Worm (Caenorhabditis elegans): ENCODE results near the gene grl-17.

Gene grl-17

ce11 chrV:13563841-13564240 lies at the start of gene grl-17:
TSS of gene grl-17 (minus strand) at chrV:13563941.
- TF ChIP-seq scrt-1 (GFP tag; IDR thresholded peaks at IDR 0.05) (no peak), ama-1 (optimal IDR thresholded peaks at IDR 0.05) (no peak), tbx-11 (GFP tag; IDR thresholded peaks at IDR 0.05) (no peak), B0310.2 (tag; optimal IDR thresholded peaks at IDR 0.05) (no peak), tbx-37 (GFP tag; conservative IDR thresholded peaks at IDR 0.05) (no peak), ceh-13 (GFP tag; optimal IDR thresholded peaks at IDR 0.05) (no peak), pes-1 (GFP tag; IDR thresholded peaks at IDR 0.05) (no peak)

ce11 chrV:13611782-13612181 lies 48.0 kb upstream of the grl-17 start, which contains the start of gene spig-9:
TSS of gene spig-9 (minus strand) at chrV:13611882.
- TF ChIP-seq tra-4 (tag; optimal IDR thresholded peaks at IDR 0.05) (no peak), ceh-36 (tag; optimal IDR thresholded peaks at IDR 0.05) (no peak), hmbx-1 (tag; optimal IDR thresholded peaks at IDR 0.05) (no peak), F13C5.2 (tag; optimal IDR thresholded peaks at IDR 0.05) (no peak), ama-1 (optimal IDR thresholded peaks at IDR 0.05) (no peak), sea-1 (GFP tag; conservative IDR thresholded peaks at IDR 0.05) (no peak)

- no peak for TF ChIP-seq ceh-13 (GFP tag; optimal IDR thresholded peaks at IDR 0.05)
Measured at ce11 chrV:13609806-13610205, 46.1 kb upstream of the grl-17 start.

ce11 chrV:13608486-13608885 lies 44.7 kb upstream of the grl-17 start:
- TF ChIP-seq aly-1 (tag; optimal IDR thresholded peaks at IDR 0.05) (no peak), ets-7 (tag; optimal IDR thresholded peaks at IDR 0.05) (no peak), hmg-4 (GFP tag; optimal IDR thresholded peaks at IDR 0.05) (no peak)

ce11 chrV:13606651-13607242 lies 43.0 kb upstream of the grl-17 start, which contains the start of gene fmo-4:
TSS of gene fmo-4 (minus strand) at chrV:13606701.
- no peak for TF ChIP-seq F13C5.2 (tag; optimal IDR thresholded peaks at IDR 0.05)
- no peak for TF ChIP-seq scrt-1 (GFP tag; IDR thresholded peaks at IDR 0.05)
- no peak for TF ChIP-seq ama-1 (optimal IDR thresholded peaks at IDR 0.05)
- TF ChIP-seq aly-1 (tag; optimal IDR thresholded peaks at IDR 0.05) = no peak

- no peak for TF ChIP-seq hnd-1 (tag; optimal IDR thresholded peaks at IDR 0.05)
- TF ChIP-seq ceh-13 (GFP tag; optimal IDR thresholded peaks at IDR 0.05) = no peak
- TF ChIP-seq flt-1 (GFP tag; IDR thresholded peaks at IDR 0.05) = no peak
- no peak for TF ChIP-seq tra-4 (tag; optimal IDR thresholded peaks at IDR 0.05)
Measured at ce11 chrV:13600882-13601281, 37.1 kb upstream of the grl-17 start, which contains the start of gene rdy-2. TSS of gene rdy-2 (minus strand) at chrV:13600982.

- TF ChIP-seq tra-4 (tag; optimal IDR thresholded peaks at IDR 0.05) = no peak
Measured at ce11 chrV:13598370-13598769, 34.6 kb upstream of the grl-17 start.

- no peak for TF ChIP-seq scrt-1 (GFP tag; IDR thresholded peaks at IDR 0.05)
- no peak for TF ChIP-seq hmbx-1 (tag; optimal IDR thresholded peaks at IDR 0.05)
- no peak for TF ChIP-seq sea-1 (GFP tag; conservative IDR thresholded peaks at IDR 0.05)
- TF ChIP-seq hmg-4 (GFP tag; optimal IDR thresholded peaks at IDR 0.05) = no peak
- no peak for TF ChIP-seq ama-1 (optimal IDR thresholded peaks at IDR 0.05)
Measured at ce11 chrV:13593083-13593482, 29.3 kb upstream of the grl-17 start, which contains the start of gene F53F4.4. TSS of gene F53F4.4 (plus strand) at chrV:13593383.

ce11 chrV:13591504-13592174 lies 27.9 kb upstream of the grl-17 start, which contains the start of gene tbcb-1:
TSS of gene tbcb-1 (plus strand) at chrV:13592124.
- no peak for TF ChIP-seq aly-1 (tag; optimal IDR thresholded peaks at IDR 0.05)
- TF ChIP-seq scrt-1 (GFP tag; IDR thresholded peaks at IDR 0.05) = no peak
- no peak for TF ChIP-seq ceh-13 (GFP tag; optimal IDR thresholded peaks at IDR 0.05)
- no peak for TF ChIP-seq hnd-1 (tag; optimal IDR thresholded peaks at IDR 0.05)

- no peak for TF ChIP-seq tbx-37 (GFP tag; conservative IDR thresholded peaks at IDR 0.05)
- TF ChIP-seq sea-1 (GFP tag; conservative IDR thresholded peaks at IDR 0.05) = no peak
Measured at ce11 chrV:13589494-13590176, 25.9 kb upstream of the grl-17 start, which contains the start of the genes F53F4.2 and F53F4.18. TSS of gene F53F4.2 (minus strand) at chrV:13589594. TSS of gene F53F4.18 (plus strand) at chrV:13590126.
